Fruit fly (Drosophila melanogaster): ENCODE data around the gene Wdr81.

Wdr81 gene

dm6 chr2L:12026458-12027431 is 6.0 kb upstream of the Wdr81 start (continued):
- TF ChIP-seq disco-r (GFP tag; optimal IDR thresholded peaks at IDR 0.05) (no peak), CG4424 (GFP tag; optimal IDR thresholded peaks at IDR 0.05) (peak; percentile 61), Scr (GFP tag; IDR thresholded peaks at IDR 0.05; ENCODE audit: partially characterized antibody) (no peak), prd (optimal IDR thresholded peaks at IDR 0.05) (no peak), prd (GFP tag; IDR thresholded peaks at IDR 0.05) (peak; percentile 71), CG11093 (GFP tag; IDR thresholded peaks at IDR 0.05) (no peak), Vsx1 (GFP tag; optimal IDR thresholded peaks at IDR 0.05) (peak; percentile 43), nmo (GFP tag; optimal IDR thresholded peaks at IDR 0.05) (peak; percentile 78), CG15601 (tag; optimal IDR thresholded peaks at IDR 0.05) (peak; percentile 38), PHDP (tag; optimal IDR thresholded peaks at IDR 0.05) (peak; percentile 52), CG3726 (GFP tag; IDR thresholded peaks at IDR 0.05) (0 out of 3 replicates have a peak, but pooled peaks have one; percentile 47), toy (GFP tag; IDR thresholded peaks at IDR 0.05) (no peak), CG7987 (GFP tag; optimal IDR thresholded peaks at IDR 0.05) (no peak), ase (GFP tag; IDR thresholded peaks at IDR 0.05) (peak; percentile 29; the same call in 1 of the 3 replicates), dati (GFP tag; IDR thresholded peaks at IDR 0.05) (peak; percentile 13; the same call in 1 of the 2 replicates), trem (tag; optimal IDR thresholded peaks at IDR 0.05) (peak; percentile 5), CG10543 (GFP tag; optimal IDR thresholded peaks at IDR 0.05) (peak; percentile 3), gce (GFP tag; IDR thresholded peaks at IDR 0.05) (0 out of 3 replicates have a peak, but pooled peaks have one; percentile 10), CG6689 (GFP tag; IDR thresholded peaks at IDR 0.05) (no peak; the same call in none of the 2 replicates), CG10267 (tag; optimal IDR thresholded peaks at IDR 0.05) (peak; percentile 27), CG10979 (tag; optimal IDR thresholded peaks at IDR 0.05) (peak; percentile 62), CG7745 (tag; optimal IDR thresholded peaks at IDR 0.05) (no peak), onecut (GFP tag; IDR thresholded peaks at IDR 0.05) (peak; percentile 23; the same call in 1 of the 2 replicates), ash1 (GFP tag; optimal IDR thresholded peaks at IDR 0.05) (no peak), crc (GFP tag; optimal IDR thresholded peaks at IDR 0.05) (no peak), CG6254 (GFP tag; optimal IDR thresholded peaks at IDR 0.05) (peak; percentile 11), slou (GFP tag; optimal IDR thresholded peaks at IDR 0.05) (no peak), CG7963 (GFP tag; IDR thresholded peaks at IDR 0.05; ENCODE audit: partially characterized antibody) (no peak), zf30C (GFP tag; optimal IDR thresholded peaks at IDR 0.05) (peak; percentile 41), unpg (GFP tag; optimal IDR thresholded peaks at IDR 0.05) (peak; percentile 47), E2f2 (GFP tag; IDR thresholded peaks at IDR 0.05) (peak; percentile 36), CG14710 (tag; optimal IDR thresholded peaks at IDR 0.05) (peak; percentile 67), CG6765 (GFP tag; optimal IDR thresholded peaks at IDR 0.05) (peak; percentile 0), HLH4C (GFP tag; IDR thresholded peaks at IDR 0.05; ENCODE audit: partially characterized antibody) (no peak), Sin3A (optimal IDR thresholded peaks at IDR 0.05) (no peak), hbn (GFP tag; IDR thresholded peaks at IDR 0.05; ENCODE audit: partially characterized antibody) (no peak), Bgb (GFP tag; IDR thresholded peaks at IDR 0.05; ENCODE audit: partially characterized antibody) (0 out of 2 replicates have a peak, but pooled peaks have one; percentile 35), CG12155 (GFP tag; optimal IDR thresholded peaks at IDR 0.05) (peak; percentile 11), CG7271 (tag; optimal IDR thresholded peaks at IDR 0.05) (no peak), eyg (GFP tag; optimal IDR thresholded peaks at IDR 0.05) (no peak), Side (GFP tag; optimal IDR thresholded peaks at IDR 0.05) (no peak), CG4854 (GFP tag; optimal IDR thresholded peaks at IDR 0.05) (no peak), Sry-δ (GFP tag; optimal IDR thresholded peaks at IDR 0.05) (peak; percentile 29), CG31441 (GFP tag; IDR thresholded peaks at IDR 0.05) (peak; percentile 67), oc (tag; optimal IDR thresholded peaks at IDR 0.05) (peak; percentile 36), Taf1 (GFP tag; IDR thresholded peaks at IDR 0.05) (peak; percentile 29; the same call in 1 of the 2 replicates), Gsc (GFP tag; IDR thresholded peaks at IDR 0.05) (no peak), mam (GFP tag; optimal IDR thresholded peaks at IDR 0.05) (no peak)
